Fruit fly (Drosophila melanogaster): Measurements from ENCODE around the gene pinta.

DNA sequence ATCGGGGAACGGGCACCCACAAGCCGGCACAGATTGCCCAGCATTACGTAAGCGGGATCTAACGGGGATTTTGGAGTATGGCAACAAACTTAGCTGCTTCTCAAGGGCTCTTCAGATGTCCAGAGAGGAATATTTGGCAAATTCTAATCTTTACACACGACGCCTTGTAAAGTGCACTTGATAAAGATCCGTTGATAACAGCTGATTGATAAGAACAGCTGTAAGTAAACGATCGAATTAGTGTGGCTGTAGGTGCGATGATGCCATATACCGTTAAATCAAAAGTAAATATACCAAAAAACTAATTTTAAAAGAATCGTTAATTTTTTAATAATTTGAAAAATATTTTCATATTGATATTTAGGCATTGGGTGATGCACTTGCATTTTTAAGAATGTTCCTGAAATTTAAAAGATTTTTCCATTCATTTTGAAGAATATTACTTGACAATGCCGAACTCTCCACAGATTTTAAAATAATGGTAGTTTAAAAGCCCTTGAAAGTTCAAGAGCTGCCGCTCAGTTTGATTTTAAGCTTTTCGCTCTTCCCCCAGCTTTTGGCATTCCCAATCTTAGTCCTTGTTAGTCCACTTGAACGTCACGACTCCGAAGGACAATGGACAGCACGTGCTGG lies 43.3 kb upstream of the pinta start, which contains the start of the genes CG5377 and Nrx-1:
- TF ChIP-seq CG7101 (tag; optimal IDR thresholded peaks at IDR 0.05) (no peak), CG12768 (GFP tag; optimal IDR thresholded peaks at IDR 0.05) (no peak), kay (GFP tag; ENCODE audit: borderline replicate concordance) (peak; percentile 74), Crg-1 (GFP tag; optimal IDR thresholded peaks at IDR 0.05) (no peak), ovo (GFP tag; optimal IDR thresholded peaks at IDR 0.05) (peak; percentile 79), cnc (optimal IDR thresholded peaks at IDR 0.05) (no peak), cic (GFP tag; optimal IDR thresholded peaks at IDR 0.05) (peak; percentile 19), bab1 (GFP tag; optimal IDR thresholded peaks at IDR 0.05) (peak; percentile 60), CG7045 (GFP tag; optimal IDR thresholded peaks at IDR 0.05) (no peak)

Data from whole organism, adult.